Worm (Caenorhabditis elegans): ENCODE results near the gene W04B5.8.

DNA sequence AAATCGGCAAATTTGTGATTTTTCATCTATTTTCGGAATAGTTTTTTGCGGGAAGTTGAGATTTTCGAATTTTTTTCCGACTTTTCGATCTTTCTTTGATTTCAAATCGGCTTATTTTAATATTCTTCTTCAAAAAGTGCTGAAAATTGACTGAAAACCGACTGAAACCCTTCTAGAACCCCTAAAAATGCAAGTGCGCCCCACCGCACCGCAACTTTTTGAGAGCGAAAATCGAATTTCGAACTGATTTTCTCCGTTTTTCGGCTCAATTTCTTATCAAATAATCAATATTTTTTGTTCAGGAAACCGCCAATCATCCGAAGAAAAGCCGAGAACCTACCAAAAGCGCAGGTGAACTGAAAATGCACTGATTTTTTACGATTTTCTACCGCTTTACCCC, 51.2 kb downstream of the W04B5.8 start:
- no peak for TF ChIP-seq dve-1 (tag; optimal IDR thresholded peaks at IDR 0.05; ENCODE audit: insufficient read depth)
- TF ChIP-seq R02D3.7 (tag; optimal IDR thresholded peaks at IDR 0.05) = no peak
- TF ChIP-seq ces-1 (GFP tag; optimal IDR thresholded peaks at IDR 0.05) = no peak
- no peak for TF ChIP-seq snpc-4 (tag; optimal IDR thresholded peaks at IDR 0.05)
- no peak for TF ChIP-seq nhr-237 (tag; optimal IDR thresholded peaks at IDR 0.05)
- TF ChIP-seq lin-13 (GFP tag; optimal IDR thresholded peaks at IDR 0.05) = no peak
- TF ChIP-seq T20F7.1 (GFP tag; optimal IDR thresholded peaks at IDR 0.05) = no peak
- TF ChIP-seq daf-19 (GFP tag; conservative IDR thresholded peaks at IDR 0.05) = no peak
- no peak for TF ChIP-seq hif-1 (tag; optimal IDR thresholded peaks at IDR 0.05)
- no peak for TF ChIP-seq nhr-28 (tag; optimal IDR thresholded peaks at IDR 0.05)
- no peak for TF ChIP-seq pqm-1 (tag; optimal IDR thresholded peaks at IDR 0.05)
- TF ChIP-seq egl-27 (tag; optimal IDR thresholded peaks at IDR 0.05) = no peak
- no peak for TF ChIP-seq Y105C5A.15 (GFP tag; IDR thresholded peaks at IDR 0.05)
